Fruit fly (Drosophila melanogaster) whole organism, embryonic: ENCODE results near the gene mthl14.
A peak's percentile ranks its signal among the peaks of the same experiment; 100 is the strongest.

ENCODE experiments used
- Ada2b ChIP-seq: fragments of 200-800 bp; sonication (Bioruptor generic); IDR thresholded peaks from 2 replicates; pipeline ENCODE4 v1.3.6; 2022; ENCODE audit warnings: missing biosample characterization, missing genetic modification characterization
- CG10147 ChIP-seq: fragments of 200-800 bp; sonication (Bioruptor generic); optimal IDR thresholded peaks from 2 replicates; lab custom pipeline; 2019; ENCODE audit warnings: missing biosample characterization, mild to moderate bottlenecking, missing genetic modification characterization, moderate library complexity
- CG10209 ChIP-seq: fragments of 200-800 bp; sonication (Bioruptor generic); optimal IDR thresholded peaks from 3 replicates; lab custom pipeline; 2017; ENCODE audit warnings: missing biosample characterization, mild to moderate bottlenecking, missing genetic modification characterization, missing genetic modification reagents
- CG10321 ChIP-seq: fragments of 200-800 bp; sonication (Bioruptor generic); IDR thresholded peaks from 2 replicates; pipeline ENCODE4 v1.3.6; 2022; ENCODE audit warnings: missing biosample characterization, missing genetic modification characterization
- CG12104 ChIP-seq: fragments of 200-800 bp; sonication (Bioruptor generic); optimal IDR thresholded peaks from 3 replicates; lab custom pipeline; 2016; ENCODE audit warnings: missing biosample characterization, missing genetic modification characterization
- CG12299 ChIP-seq: fragments of 200-800 bp; sonication (Bioruptor generic); optimal IDR thresholded peaks from 2 replicates; lab custom pipeline; 2018; ENCODE audit warnings: missing biosample characterization, mild to moderate bottlenecking, missing genetic modification characterization
- CG14050 ChIP-seq: fragments of 200-800 bp; sonication (Bioruptor generic); IDR thresholded peaks from 3 replicates; pipeline ENCODE4 v1.3.6; 2022; ENCODE audit warnings: missing biosample characterization, missing genetic modification characterization
- CG14710 ChIP-seq: fragments of 200-800 bp; sonication (Bioruptor generic); optimal IDR thresholded peaks from 3 replicates; lab custom pipeline; 2019; ENCODE audit warnings: missing biosample characterization, mild to moderate bottlenecking, missing genetic modification characterization, moderate library complexity
- CG14860 ChIP-seq: fragments of 200-800 bp; sonication (Bioruptor generic); IDR thresholded peaks from 3 replicates; pipeline ENCODE4 v1.3.6; 2022; ENCODE audit warnings: missing biosample characterization, missing genetic modification characterization; ENCODE audit not compliant: partially characterized antibody
- CG17385 ChIP-seq: fragments of 200-800 bp; sonication (Bioruptor generic); optimal IDR thresholded peaks from 3 replicates; lab custom pipeline; 2018; ENCODE audit warnings: missing biosample characterization, mild to moderate bottlenecking, missing genetic modification characterization
- CG2129 ChIP-seq: fragments of 200-800 bp; sonication (Bioruptor generic); IDR thresholded peaks from 2 replicates; pipeline ENCODE4 v1.3.6; 2022; ENCODE audit warnings: missing biosample characterization, missing genetic modification characterization; ENCODE audit not compliant: partially characterized antibody
- CG2889 ChIP-seq: fragments of 200-800 bp; sonication (Bioruptor generic); IDR thresholded peaks from 3 replicates; pipeline ENCODE4 v1.3.6; 2022; ENCODE audit warnings: missing biosample characterization, missing genetic modification characterization
- CG34376 ChIP-seq: fragments of 200-800 bp; sonication (Bioruptor generic); optimal IDR thresholded peaks from 2 replicates; lab custom pipeline; 2018; ENCODE audit warnings: missing biosample characterization, mild to moderate bottlenecking, missing genetic modification characterization
- CG3995 ChIP-seq: fragments of 200-800 bp; sonication (Bioruptor generic); optimal IDR thresholded peaks from 3 replicates; lab custom pipeline; 2016; ENCODE audit warnings: missing biosample characterization, missing genetic modification characterization
- CG42726 ChIP-seq: fragments of 200-800 bp; sonication (Bioruptor generic); IDR thresholded peaks from 2 replicates; pipeline ENCODE4 v1.3.6; 2022; ENCODE audit warnings: missing biosample characterization, missing genetic modification characterization; ENCODE audit not compliant: partially characterized antibody
- CG4282 ChIP-seq: fragments of 200-800 bp; sonication (Bioruptor generic); optimal IDR thresholded peaks from 2 replicates; lab custom pipeline; 2016; ENCODE audit warnings: missing biosample characterization, missing genetic modification characterization
- CG4328 ChIP-seq: fragments of 200-800 bp; sonication (Bioruptor generic); optimal IDR thresholded peaks from 3 replicates; lab custom pipeline; 2017; ENCODE audit warnings: missing biosample characterization, missing genetic modification reagents, missing genetic modification characterization
- CG43689 ChIP-seq: fragments of 200-800 bp; sonication (Bioruptor generic); IDR thresholded peaks from 2 replicates; pipeline ENCODE4 v1.3.6; 2022; ENCODE audit warnings: missing biosample characterization, missing genetic modification characterization
- CG4820 ChIP-seq: fragments of 200-800 bp; sonication (Bioruptor generic); optimal IDR thresholded peaks from 3 replicates; lab custom pipeline; 2016; ENCODE audit warnings: missing biosample characterization, missing genetic modification characterization
- CG5180 ChIP-seq: fragments of 200-800 bp; sonication (Bioruptor generic); optimal IDR thresholded peaks from 3 replicates; lab custom pipeline; 2017; ENCODE audit warnings: missing biosample characterization, missing genetic modification characterization, mild to moderate bottlenecking, moderate library complexity, missing genetic modification reagents
- CG6854 ChIP-seq: fragments of 200-800 bp; sonication (Bioruptor generic); optimal IDR thresholded peaks from 3 replicates; lab custom pipeline; 2017; ENCODE audit warnings: missing biosample characterization, mild to moderate bottlenecking, missing genetic modification characterization
- CG7839 ChIP-seq: fragments of 200-800 bp; sonication (Bioruptor generic); optimal IDR thresholded peaks from 3 replicates; lab custom pipeline; 2018; ENCODE audit warnings: missing biosample characterization, mild to moderate bottlenecking, missing genetic modification characterization, moderate library complexity
- CG9609 ChIP-seq: fragments of 200-800 bp; sonication (Bioruptor generic); optimal IDR thresholded peaks from 3 replicates; lab custom pipeline; 2016; ENCODE audit warnings: missing biosample characterization, missing genetic modification characterization
- Dad ChIP-seq: fragments of 200-800 bp; sonication (Bioruptor generic); optimal IDR thresholded peaks from 3 replicates; lab custom pipeline; 2016; ENCODE audit warnings: missing biosample characterization, missing genetic modification characterization
- Doc2 ChIP-seq: fragments of 200-800 bp; sonication (Bioruptor generic); IDR thresholded peaks from 2 replicates; pipeline ENCODE4 v1.3.6; 2022; ENCODE audit warnings: missing biosample characterization, missing genetic modification characterization
- GATAe ChIP-seq: fragments of 200-800 bp; sonication (Bioruptor generic); conservative IDR thresholded peaks from 2 replicates; pipeline ENCODE4 v1.3.6; 2022; ENCODE audit warnings: missing biosample characterization, missing genetic modification characterization
- H15 ChIP-seq: fragments of 200-800 bp; sonication (Bioruptor generic); IDR thresholded peaks from 3 replicates; pipeline ENCODE4 v1.3.6; 2022; ENCODE audit warnings: missing biosample characterization, missing genetic modification characterization
- HLH3B ChIP-seq: fragments of 200-800 bp; sonication (Bioruptor generic); IDR thresholded peaks from 2 replicates; pipeline ENCODE4 v1.3.6; 2022; ENCODE audit warnings: missing biosample characterization, missing genetic modification characterization
- Hand ChIP-seq: fragments of 200-800 bp; sonication (Bioruptor generic); optimal IDR thresholded peaks from 2 replicates; lab custom pipeline; 2017; ENCODE audit warnings: mild to moderate bottlenecking, missing biosample characterization, missing genetic modification reagents, missing genetic modification characterization
- Kr ChIP-seq: fragments of 200-800 bp; sonication (Bioruptor generic); optimal IDR thresholded peaks from 2 replicates; lab custom pipeline; 2017; ENCODE audit warnings: missing biosample characterization, mild to moderate bottlenecking, missing genetic modification characterization
- Max ChIP-seq: fragments of 200-800 bp; sonication (Bioruptor generic); optimal IDR thresholded peaks from 2 replicates; lab custom pipeline; 2016; ENCODE audit warnings: missing biosample characterization, mild to moderate bottlenecking, missing genetic modification characterization
- Ptx1 ChIP-seq: fragments of 200-800 bp; sonication (Bioruptor generic); IDR thresholded peaks from 2 replicates; pipeline ENCODE4 v1.3.6; 2022; ENCODE audit warnings: missing biosample characterization, missing genetic modification characterization
- Six4 ChIP-seq: fragments of 200-800 bp; sonication (Bioruptor generic); optimal IDR thresholded peaks from 2 replicates; lab custom pipeline; 2016; ENCODE audit warnings: missing biosample characterization, missing genetic modification characterization
- Taf1 ChIP-seq: fragments of 200-800 bp; sonication (Bioruptor generic); IDR thresholded peaks from 2 replicates; pipeline ENCODE4 v1.3.6; 2022; ENCODE audit warnings: missing biosample characterization, missing genetic modification characterization
- Trl ChIP-seq, 3 experiments: fragments of >200 bp in 2 of 3; fragments of 200-800 bp in 1 of 3; sonication (Bioruptor generic) in 1 of 3; optimal IDR thresholded peaks; 2 replicates in 1 of 3; 3 replicates in 2 of 3; lab custom pipeline; 2016 to 2017; ENCODE audit warnings: missing biosample characterization in 1 of 3, missing genetic modification characterization in 1 of 3
- ab ChIP-seq: fragments of 200-800 bp; sonication (Bioruptor generic); optimal IDR thresholded peaks from 2 replicates; lab custom pipeline; 2016; ENCODE audit warnings: missing biosample characterization, missing genetic modification characterization
- chif ChIP-seq, 2 experiments: fragments of 200-800 bp; sonication (Bioruptor generic); optimal IDR thresholded peaks; 3 replicates each; lab custom pipeline; 2016; ENCODE audit warnings: missing biosample characterization in 2 of 2, missing genetic modification characterization in 2 of 2
- ci ChIP-seq: fragments of 200-800 bp; sonication (Bioruptor generic); IDR thresholded peaks from 3 replicates; pipeline ENCODE4 v1.3.6; 2022; ENCODE audit warnings: missing biosample characterization, missing genetic modification characterization
- da ChIP-seq: fragments of 200-800 bp; sonication (Bioruptor generic); optimal IDR thresholded peaks from 2 replicates; lab custom pipeline; 2016; ENCODE audit warnings: missing biosample characterization, missing genetic modification characterization
- dimm ChIP-seq: fragments of 200-800 bp; sonication (Bioruptor generic); IDR thresholded peaks from 2 replicates; pipeline ENCODE4 v1.3.6; 2022; ENCODE audit warnings: missing biosample characterization, missing genetic modification characterization
- gt ChIP-seq: fragments of 200-800 bp; sonication (Bioruptor generic); IDR thresholded peaks from 2 replicates; pipeline ENCODE4 v1.3.6; 2022; ENCODE audit warnings: missing biosample characterization, missing genetic modification characterization
- her ChIP-seq: fragments of 200-800 bp; sonication (Bioruptor generic); optimal IDR thresholded peaks from 2 replicates; lab custom pipeline; 2016; ENCODE audit warnings: missing biosample characterization, missing genetic modification characterization
- lilli ChIP-seq: fragments of 200-800 bp; sonication (Bioruptor generic); optimal IDR thresholded peaks from 3 replicates; lab custom pipeline; 2016; ENCODE audit warnings: missing biosample characterization, missing genetic modification characterization
- odd ChIP-seq: fragments of 200-800 bp; sonication (Bioruptor generic); optimal IDR thresholded peaks from 2 replicates; lab custom pipeline; 2017; ENCODE audit warnings: missing biosample characterization, mild to moderate bottlenecking, missing genetic modification characterization
- sc ChIP-seq, 3 experiments: fragments of >200 bp in 2 of 3; fragments of 200-800 bp in 1 of 3; sonication (Bioruptor generic) in 1 of 3; optimal IDR thresholded peaks; 2 replicates in 2 of 3; 3 replicates in 1 of 3; lab custom pipeline; 2017; ENCODE audit warnings: mild to moderate bottlenecking in 1 of 3, missing biosample characterization in 1 of 3, missing genetic modification characterization in 1 of 3, missing genetic modification reagents in 1 of 3
- slou ChIP-seq: fragments of 200-800 bp; sonication (Bioruptor generic); optimal IDR thresholded peaks from 3 replicates; lab custom pipeline; 2016; ENCODE audit warnings: missing biosample characterization, missing genetic modification characterization
- tin ChIP-seq: fragments of 200-800 bp; sonication (Bioruptor generic); optimal IDR thresholded peaks from 3 replicates; lab custom pipeline; 2016; ENCODE audit warnings: missing biosample characterization, missing genetic modification characterization
- trh ChIP-seq: fragments of 200-800 bp; sonication (Bioruptor generic); optimal IDR thresholded peaks from 2 replicates; lab custom pipeline; 2016; ENCODE audit warnings: missing biosample characterization, missing genetic modification characterization
- ttk ChIP-seq: fragments of 200-800 bp; sonication (Bioruptor generic); IDR thresholded peaks from 2 replicates; pipeline ENCODE4 v2.1.2; 2022; ENCODE audit warnings: missing biosample characterization, missing genetic modification characterization
- twi ChIP-seq: fragments of 200-800 bp; optimal IDR thresholded peaks from 2 replicates; lab custom pipeline; 2019; ENCODE audit warnings: missing biosample characterization, mild to moderate bottlenecking, missing genetic modification characterization, moderate library complexity

The mthl14 gene

dm6 chr3L:205723-206284, 41.5 kb upstream of the mthl14 start, which contains the start of the genes Gk1 and CG13876 (continued):
- TF ChIP-seq twi, result peak; percentile 88
- TF ChIP-seq Taf1 (GFP tag; lab: Robert Waterston, UW), result peak; percentile 86
- TF ChIP-seq GATAe (GFP tag; lab: Robert Waterston, UW), result peak; percentile 74
- TF ChIP-seq CG10321 (GFP tag; lab: Robert Waterston, UW), result peak; percentile 65
- peak; percentile 96 for TF ChIP-seq Hand
- no peak for TF ChIP-seq CG14860 (GFP tag; lab: Robert Waterston, UW)
- TF ChIP-seq CG43689 (GFP tag; lab: Robert Waterston, UW), result peak; percentile 84
- TF ChIP-seq her, result peak; percentile 47
- peak; percentile 94 for TF ChIP-seq CG4328
- no peak for TF ChIP-seq Doc2 (GFP tag; lab: Robert Waterston, UW)
- TF ChIP-seq Trl (optimal IDR thresholded peaks at IDR 0.05; lab: Kevin White, UChicago), result peak in 1 of 2 experiments; percentile 9
- TF ChIP-seq Trl (GFP tag; optimal IDR thresholded peaks at IDR 0.05; lab: Kevin White, UChicago), result peak; percentile 5
- TF ChIP-seq ttk, result peak; percentile 93
- peak; percentile 100 for TF ChIP-seq CG14710
- TF ChIP-seq chif (GFP tag; optimal IDR thresholded peaks at IDR 0.05; lab: Kevin White, UChicago), result peak in 1 of 2 experiments; percentile 44
- peak; percentile 100 for TF ChIP-seq CG4820 (GFP tag; lab: Kevin White, UChicago)
- peak; percentile 69 for TF ChIP-seq CG2889 (GFP tag; lab: Robert Waterston, UW)
- TF ChIP-seq CG34376 (GFP tag; lab: Kevin White, UChicago), result peak; percentile 98
- peak; percentile 94 for TF ChIP-seq HLH3B (GFP tag; lab: Robert Waterston, UW)
- peak; percentile 92 for TF ChIP-seq CG17385
- TF ChIP-seq tin (GFP tag; lab: Kevin White, UChicago), result peak; percentile 86
- no peak for TF ChIP-seq da
- peak; percentile 87 for TF ChIP-seq H15
- TF ChIP-seq slou (GFP tag; lab: Kevin White, UChicago), result peak; percentile 72
- peak; percentile 86 for TF ChIP-seq Six4 (GFP tag; lab: Kevin White, UChicago)
- peak; percentile 97 for TF ChIP-seq CG7839 (tag; lab: Kevin White, UChicago)
- TF ChIP-seq CG2129 (GFP tag; lab: Robert Waterston, UW), result no peak
- peak; percentile 97 for TF ChIP-seq CG10147 (GFP tag; lab: Kevin White, UChicago)
- TF ChIP-seq CG12299, result peak; percentile 98
- TF ChIP-seq CG6854 (GFP tag; lab: Kevin White, UChicago), result peak; percentile 94
- TF ChIP-seq trh (GFP tag; lab: Kevin White, UChicago), result peak; percentile 77
- TF ChIP-seq lilli (GFP tag; lab: Kevin White, UChicago), result peak; percentile 86
- TF ChIP-seq Ada2b (GFP tag; lab: Robert Waterston, UW), result peak; percentile 94
- peak; percentile 93 for TF ChIP-seq odd (GFP tag; lab: Kevin White, UChicago)
- TF ChIP-seq ab, result no peak
- peak; percentile 97 for TF ChIP-seq ci (GFP tag; lab: Robert Waterston, UW)
- TF ChIP-seq Max (GFP tag; lab: Kevin White, UChicago), result peak; percentile 90
- TF ChIP-seq CG14050 (GFP tag; lab: Robert Waterston, UW), result peak; percentile 95
- peak; percentile 95 for TF ChIP-seq CG10209
- peak; percentile 93 for TF ChIP-seq Ptx1 (GFP tag; lab: Robert Waterston, UW)
- TF ChIP-seq gt, result peak; percentile 71
- peak; percentile 93 for TF ChIP-seq CG12104 (GFP tag; lab: Kevin White, UChicago)
- TF ChIP-seq CG42726 (GFP tag; lab: Robert Waterston, UW), result no peak
- peak; percentile 28 for TF ChIP-seq CG9609 (GFP tag; lab: Kevin White, UChicago)
- TF ChIP-seq dimm (GFP tag; lab: Robert Waterston, UW), result peak; percentile 82
- TF ChIP-seq Kr (GFP tag; lab: Kevin White, UChicago), result no peak
- peak; percentile 86 for TF ChIP-seq CG5180 (GFP tag; lab: Kevin White, UChicago)
- TF ChIP-seq Dad (GFP tag; lab: Kevin White, UChicago), result peak; percentile 7
- no peak for TF ChIP-seq sc (optimal IDR thresholded peaks at IDR 0.05; lab: Kevin White, UChicago)
- TF ChIP-seq sc (GFP tag; optimal IDR thresholded peaks at IDR 0.05; lab: Kevin White, UChicago), result peak; percentile 82
- peak; percentile 79 for TF ChIP-seq CG3995 (GFP tag; lab: Kevin White, UChicago)
- TF ChIP-seq CG4282 (GFP tag; lab: Kevin White, UChicago), result no peak
